Worm (Caenorhabditis elegans): Measurements from ENCODE around the gene snr-1.

DNA sequence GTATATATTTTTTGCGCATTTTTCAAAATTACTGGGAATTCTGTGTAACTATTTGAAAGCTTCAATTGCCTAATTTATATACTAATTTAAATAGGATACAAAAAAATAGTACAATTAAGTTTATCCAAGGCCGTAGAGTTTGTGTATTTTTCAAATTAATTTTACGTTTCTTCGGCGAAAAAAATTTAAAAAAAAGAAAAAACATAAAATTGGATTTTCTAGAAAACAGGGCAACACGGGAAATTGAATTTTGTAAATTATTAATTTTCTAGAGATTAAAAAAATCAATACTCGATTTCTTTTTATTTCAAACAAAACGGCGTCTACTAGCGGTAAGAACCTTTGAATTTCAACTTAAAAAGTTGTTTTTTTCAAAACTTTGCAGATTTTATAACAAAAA is 34.6 kb upstream of the snr-1 start, which contains the start of gene Y116A8C.23:
- TF ChIP-seq egrh-3 (GFP tag; IDR thresholded peaks at IDR 0.05) (no peak), snpc-4 (GFP tag; optimal IDR thresholded peaks at IDR 0.05) (no peak), snpc-4 (tag; optimal IDR thresholded peaks at IDR 0.05) (no peak), bed-2 (GFP tag; IDR thresholded peaks at IDR 0.05) (no peak), ama-1 (optimal IDR thresholded peaks at IDR 0.05) (no peak), ama-1 (GFP tag; optimal IDR thresholded peaks at IDR 0.05) (no peak), Y56A3A.18 (GFP tag; IDR thresholded peaks at IDR 0.05) (no peak), ztf-18 (tag; optimal IDR thresholded peaks at IDR 0.05) (no peak), snpc-3.4 (tag; optimal IDR thresholded peaks at IDR 0.05) (no peak), him-1 (tag; optimal IDR thresholded peaks at IDR 0.05) (no peak), madf-3 (GFP tag; IDR thresholded peaks at IDR 0.05) (no peak), C17E4.6 (GFP tag; IDR thresholded peaks at IDR 0.05) (no peak), rec-8 (tag; optimal IDR thresholded peaks at IDR 0.05) (no peak), nfya-1 (tag; optimal IDR thresholded peaks at IDR 0.05; ENCODE audit: borderline replicate concordance, insufficient read depth) (no peak), T07F8.4 (tag; optimal IDR thresholded peaks at IDR 0.05) (no peak), tbx-9 (tag; optimal IDR thresholded peaks at IDR 0.05; ENCODE audit: borderline replicate concordance) (no peak)

All from whole organism, young adult.